Fruit fly (Drosophila melanogaster) whole organism, wandering third instar larva: Measurements from ENCODE around the gene GlcAT-P.

ENCODE experiments used
- Abd-B ChIP-seq: fragments of >200 bp; optimal IDR thresholded peaks from 2 replicates; lab custom pipeline; 2017; ENCODE audit warnings: missing biosample characterization, missing genetic modification characterization
- Hr78 ChIP-seq: fragments of >200 bp; optimal IDR thresholded peaks from 2 replicates; lab custom pipeline; 2017; ENCODE audit warnings: missing biosample characterization, missing genetic modification characterization

DNA sequence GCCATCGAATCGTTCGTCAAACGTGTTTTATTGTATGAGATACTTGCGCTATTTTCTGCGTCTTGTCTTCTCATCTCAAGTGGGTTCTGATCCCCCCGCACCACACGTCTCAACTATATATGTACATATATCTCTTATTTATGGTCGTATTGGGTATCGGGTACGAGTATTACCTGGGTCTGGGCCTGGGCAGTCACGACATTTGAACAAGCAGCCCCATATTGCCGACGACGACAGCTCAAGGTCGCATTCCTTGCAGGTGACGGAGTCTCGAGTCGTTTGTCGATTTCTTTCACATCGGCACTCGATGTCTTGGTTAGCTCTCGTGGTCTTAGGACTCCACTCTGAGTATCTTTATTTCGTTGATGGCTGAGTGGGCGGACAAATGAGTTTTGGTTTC, 52.3 kb downstream of the GlcAT-P start:
- TF ChIP-seq Abd-B (GFP tag; lab: Kevin White, UChicago) = no peak
- TF ChIP-seq Hr78 (GFP tag; lab: Kevin White, UChicago) = no peak
